Worm (Caenorhabditis elegans) whole organism, early embryonic: ENCODE measurements around the gene unc-62.

Experiments
- B0310.2 ChIP-seq: sonication (generic microtip); optimal IDR thresholded peaks from 2 replicates; lab custom pipeline; 2016; ENCODE audit warnings: mild to moderate bottlenecking, missing genetic modification characterization, missing compliant biosample characterization
- aly-1 ChIP-seq: sonication (generic microtip); optimal IDR thresholded peaks from 2 replicates; lab custom pipeline; 2016; ENCODE audit warnings: missing genetic modification characterization, missing compliant biosample characterization
- ama-1 ChIP-seq: fragments of 150-350 bp; optimal IDR thresholded peaks from 2 replicates; lab custom pipeline; 2014
- flt-1 ChIP-seq: fragments of 200-800 bp; sonication (Bioruptor generic); IDR thresholded peaks from 2 replicates; pipeline ENCODE4 v1.3.6; 2022; ENCODE audit warnings: missing genetic modification characterization, missing compliant biosample characterization
- hmg-4 ChIP-seq: fragments of 200-800 bp; sonication (Bioruptor generic); optimal IDR thresholded peaks from 2 replicates; lab custom pipeline; 2018; ENCODE audit warnings: mild to moderate bottlenecking, missing genetic modification characterization, missing compliant biosample characterization
- pes-1 ChIP-seq: fragments of 200-800 bp; sonication (Bioruptor generic); IDR thresholded peaks from 2 replicates; pipeline ENCODE4 v1.3.6; 2022; ENCODE audit warnings: missing genetic modification reagents, missing genetic modification characterization, missing compliant biosample characterization
- tbx-11 ChIP-seq: fragments of 200-800 bp; sonication (Bioruptor generic); IDR thresholded peaks from 2 replicates; pipeline ENCODE4 v1.3.6; 2022; ENCODE audit warnings: missing genetic modification characterization, missing compliant biosample characterization
- tbx-37 ChIP-seq: fragments of 200-800 bp; sonication (Bioruptor generic); conservative IDR thresholded peaks from 2 replicates; pipeline ENCODE4 v1.3.6; 2022; ENCODE audit warnings: missing genetic modification reagents, missing genetic modification characterization, missing compliant biosample characterization

DNA sequence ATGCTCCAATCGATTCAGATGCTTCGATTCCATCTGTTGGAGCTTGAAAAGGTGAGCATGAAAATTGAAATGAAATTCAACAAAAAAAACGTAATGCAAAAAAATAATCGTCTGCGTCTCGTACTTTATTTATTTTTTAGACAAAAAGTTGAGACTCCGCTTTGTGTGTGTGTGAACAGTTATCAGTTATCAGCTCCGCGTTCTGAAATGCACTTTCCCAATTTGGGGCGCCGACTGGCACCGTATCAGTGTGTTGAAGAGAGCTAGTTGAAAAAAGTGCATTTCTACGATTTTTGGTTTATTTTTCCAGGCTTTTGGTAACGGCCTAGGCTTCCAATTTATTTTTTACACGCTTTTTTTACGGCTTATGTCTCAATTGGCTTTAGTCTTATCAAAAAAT lies 4.7 kb downstream of the unc-62 start:
- TF ChIP-seq ama-1 (lab: Kevin White, UChicago) (no peak), pes-1 (no peak), B0310.2 (no peak), flt-1 (GFP tag; lab: Robert Waterston, UW) (no peak), tbx-11 (GFP tag; lab: Robert Waterston, UW) (no peak), aly-1 (tag; lab: Kevin White, UChicago) (no peak), hmg-4 (GFP tag; lab: Kevin White, UChicago) (no peak), tbx-37 (no peak)
